Worm (Caenorhabditis elegans) whole organism, L4/young adult: ENCODE measurements around the gene C45B2.1.

Experiments used
- dao-5 ChIP-seq: sonication (generic microtip); optimal IDR thresholded peaks from 2 replicates; lab custom pipeline; 2016; ENCODE audit warnings: missing genotype, missing genetic modification characterization, moderate library complexity, missing compliant biosample characterization
- him-1 ChIP-seq: sonication (generic microtip); optimal IDR thresholded peaks from 2 replicates; lab custom pipeline; 2016; ENCODE audit warnings: missing genotype, missing genetic modification reagents, missing genetic modification characterization, missing compliant biosample characterization

- TF ChIP-seq dao-5 (tag; lab: Kevin White, UChicago) (no peak), him-1 (tag; lab: Kevin White, UChicago) (no peak)
These were observed 7.1 kb downstream of the C45B2.1 start, which contains the start of gene C15H9.5 for ce11 chrX:6093046-6093445.
